Worm (Caenorhabditis elegans): ENCODE measurements around the gene hrde-1.

The hrde-1 gene

DNA sequence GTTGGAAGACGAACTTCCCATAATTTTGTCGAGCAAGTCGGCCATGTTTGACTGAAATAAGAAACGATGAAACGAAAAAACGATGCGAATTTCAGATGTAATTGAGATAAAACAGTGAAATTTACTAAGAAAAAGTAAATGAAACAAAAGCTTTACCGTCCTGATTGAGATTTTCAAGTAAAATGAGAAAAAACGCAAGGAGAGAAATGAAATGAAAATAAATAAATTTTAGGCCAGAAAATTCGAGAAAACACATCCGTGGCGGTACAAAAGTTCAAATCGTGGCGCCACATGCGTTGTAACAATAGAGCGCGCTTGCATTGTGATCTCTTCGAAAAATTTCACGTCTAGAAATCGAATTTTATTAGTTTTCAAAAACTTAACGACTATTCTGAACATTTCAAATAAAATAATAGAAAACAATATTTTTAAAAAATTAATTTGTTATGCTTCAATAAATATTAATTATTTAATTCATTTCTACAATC, at the start of gene hrde-1, which contains the start of gene C16C10.13:
hrde-1 (minus strand) TSS at position 51 of the 488 bp plus-strand sequence.
C16C10.13 (plus strand) TSS at position 332 of the 488 bp plus-strand sequence.
- no peak for TF ChIP-seq pqm-1 (tag; optimal IDR thresholded peaks at IDR 0.05)
- TF ChIP-seq ama-1 (optimal IDR thresholded peaks at IDR 0.05): no peak
- peak in 1 of 2 experiments; percentile 58 for TF ChIP-seq efl-1 (optimal IDR thresholded peaks at IDR 0.05)
- no peak for TF ChIP-seq efl-1 (GFP tag; optimal IDR thresholded peaks at IDR 0.05 in 1 of 2)

DNA sequence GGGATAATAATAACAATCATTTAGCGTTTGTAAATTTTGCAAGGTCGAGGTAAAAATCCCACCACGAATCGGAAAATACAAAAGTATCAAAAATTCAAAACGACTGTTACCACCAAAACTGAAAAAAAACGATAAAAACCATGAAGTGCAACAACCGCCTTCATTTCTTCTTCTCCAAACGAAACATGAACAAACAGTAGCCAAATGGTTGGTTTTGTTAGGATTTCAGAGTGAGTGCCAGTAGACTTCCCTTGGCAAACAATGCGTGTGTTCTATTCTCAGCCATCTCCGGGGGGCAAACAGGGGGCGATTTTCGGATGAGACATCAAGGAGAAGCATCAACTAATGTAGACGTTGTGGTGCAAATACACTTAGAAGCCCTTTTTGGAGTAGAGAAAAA, 48.8 kb upstream of the hrde-1 start:
- TF ChIP-seq zag-1 (tag; optimal IDR thresholded peaks at IDR 0.05) (no peak), efl-1 (optimal IDR thresholded peaks at IDR 0.05) (no peak), efl-1 (GFP tag; optimal IDR thresholded peaks at IDR 0.05 in 1 of 2) (peak in 1 of 2 experiments; percentile 94)

DNA sequence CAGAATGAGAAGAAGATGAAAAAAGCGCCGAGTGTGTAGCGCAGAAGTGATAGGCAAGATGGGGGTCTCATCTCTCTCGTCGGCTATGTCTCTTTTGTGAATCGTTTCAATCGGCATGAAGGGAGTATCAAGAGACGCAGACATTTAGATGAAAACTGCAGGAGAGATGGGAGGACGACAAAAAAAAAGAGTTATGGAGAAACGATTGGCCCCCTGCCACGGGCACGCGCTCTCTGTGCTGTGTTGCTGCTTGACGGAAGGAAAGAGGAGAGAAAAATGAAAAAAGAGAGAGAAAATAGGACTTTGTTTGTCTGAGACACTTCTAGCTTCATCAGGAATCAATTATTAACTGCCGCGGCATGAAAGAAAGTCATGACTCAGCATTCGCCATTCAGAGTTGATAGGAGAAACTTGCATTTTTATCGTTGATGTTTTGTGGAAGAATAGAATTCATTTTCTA, 47.7 kb upstream of the hrde-1 start:
- TF ChIP-seq nhr-11 (tag; optimal IDR thresholded peaks at IDR 0.05) (peak; percentile 75), irx-1 (tag; optimal IDR thresholded peaks at IDR 0.05) (peak; percentile 78), unc-98 (GFP tag; IDR thresholded peaks at IDR 0.05) (0 out of 2 replicates have a peak, but pooled peaks have one; percentile 12), elt-3 (tag; optimal IDR thresholded peaks at IDR 0.05) (peak in 2 of 6 experiments; percentile 15 to 57), Y116A8C.19 (tag; optimal IDR thresholded peaks at IDR 0.05; ENCODE audit: borderline replicate concordance) (no peak), lin-35 (GFP tag; optimal IDR thresholded peaks at IDR 0.05) (peak; percentile 73 to 77), lsy-2 (tag; optimal IDR thresholded peaks at IDR 0.05) (peak; percentile 79 to 90), ceh-82 (tag; optimal IDR thresholded peaks at IDR 0.05) (peak; percentile 51 to 85 (median 70)), dpl-1 (GFP tag; optimal IDR thresholded peaks at IDR 0.05) (peak; percentile 45 to 54 (median 49)), blmp-1 (tag; optimal IDR thresholded peaks at IDR 0.05) (peak; percentile 42), fkh-4 (tag; optimal IDR thresholded peaks at IDR 0.05; ENCODE audit: borderline replicate concordance) (peak; percentile 69), unc-130 (tag; optimal IDR thresholded peaks at IDR 0.05) (peak; percentile 72), snu-23 (GFP tag; optimal IDR thresholded peaks at IDR 0.05) (peak; percentile 95), swsn-7 (tag; optimal IDR thresholded peaks at IDR 0.05) (peak; percentile 88), ceh-63 (GFP tag; optimal IDR thresholded peaks at IDR 0.05) (no peak), nhr-12 (tag; optimal IDR thresholded peaks at IDR 0.05) (no peak), tbx-2 (tag; optimal IDR thresholded peaks at IDR 0.05) (peak; percentile 87), ces-1 (GFP tag; optimal IDR thresholded peaks at IDR 0.05) (no peak), lin-15B (tag; optimal IDR thresholded peaks at IDR 0.05) (peak; percentile 39), pag-3 (tag; optimal IDR thresholded peaks at IDR 0.05; ENCODE audit: borderline replicate concordance, insufficient read depth) (peak; percentile 64), efl-1 (optimal IDR thresholded peaks at IDR 0.05) (peak; percentile 73 to 76), efl-1 (GFP tag; optimal IDR thresholded peaks at IDR 0.05 in 1 of 2) (peak; percentile 25 to 93), hlh-17 (GFP tag; optimal IDR thresholded peaks at IDR 0.05; ENCODE audit: borderline replicate concordance) (no peak), ets-5 (GFP tag; IDR thresholded peaks at IDR 0.05) (no peak), skn-1 (tag; optimal IDR thresholded peaks at IDR 0.05) (peak; percentile 73), rnt-1 (tag; optimal IDR thresholded peaks at IDR 0.05) (peak; percentile 79), nhr-19 (GFP tag; conservative IDR thresholded peaks at IDR 0.05) (peak; percentile 78), sox-4 (tag; optimal IDR thresholded peaks at IDR 0.05) (peak; percentile 58), C16A3.4 (tag; optimal IDR thresholded peaks at IDR 0.05) (peak; percentile 79), fkh-8 (tag; optimal IDR thresholded peaks at IDR 0.05) (peak; percentile 95), unc-86 (tag; optimal IDR thresholded peaks at IDR 0.05) (peak; percentile 87), C34B4.2 (tag; optimal IDR thresholded peaks at IDR 0.05) (no peak), F16B12.6 (tag; optimal IDR thresholded peaks at IDR 0.05) (peak; percentile 15), ceh-90 (tag; optimal IDR thresholded peaks at IDR 0.05) (no peak), mep-1 (tag; optimal IDR thresholded peaks at IDR 0.05) (peak; percentile 89), mdl-1 (tag; optimal IDR thresholded peaks at IDR 0.05) (peak in 1 of 2 experiments; percentile 89), nhr-71 (tag; optimal IDR thresholded peaks at IDR 0.05) (peak; percentile 96), fkh-10 (GFP tag; optimal IDR thresholded peaks at IDR 0.05) (peak; percentile 83), grh-1 (GFP tag; IDR thresholded peaks at IDR 0.05) (no peak), ztf-11 (tag; optimal IDR thresholded peaks at IDR 0.05) (no peak), elt-2 (tag; optimal IDR thresholded peaks at IDR 0.05) (peak; percentile 65), pqm-1 (tag; optimal IDR thresholded peaks at IDR 0.05) (no peak), ama-1 (optimal IDR thresholded peaks at IDR 0.05) (no peak), xbp-1 (tag; optimal IDR thresholded peaks at IDR 0.05) (peak; percentile 80), aha-1 (tag; optimal IDR thresholded peaks at IDR 0.05) (no peak), ceh-88 (GFP tag; IDR thresholded peaks at IDR 0.05) (peak; percentile 50; the same call in 1 of the 2 replicates)

Measured in whole organism, L1 larva.